Worm (Caenorhabditis elegans): ENCODE data around the gene str-61.

- TF ChIP-seq T22C8.4 (GFP tag; IDR thresholded peaks at IDR 0.05) (no peak), flt-1 (GFP tag; IDR thresholded peaks at IDR 0.05) (no peak), ztf-23 (GFP tag; IDR thresholded peaks at IDR 0.05) (no peak), ref-1 (GFP tag; conservative IDR thresholded peaks at IDR 0.05) (no peak), klf-2 (GFP tag; conservative IDR thresholded peaks at IDR 0.05) (no peak)
These were observed 25.7 kb downstream of the str-61 start, which contains the start of gene W06G6.17 for ce11 chrV:16645201-16645940.
